Worm (Caenorhabditis elegans) whole organism, young adult: ENCODE data around the gene adt-2.

Experiments used
- B0019.2 ChIP-seq: fragments of 200-800 bp; sonication (Bioruptor generic); conservative IDR thresholded peaks from 2 replicates; pipeline ENCODE4 v1.3.6; 2022; ENCODE audit warnings: missing genetic modification reagents, missing genetic modification characterization, missing compliant biosample characterization
- B0035.1 ChIP-seq: sonication (generic microtip); optimal IDR thresholded peaks from 2 replicates; lab custom pipeline; 2016; ENCODE audit warnings: missing genetic modification characterization, mild to moderate bottlenecking, missing compliant biosample characterization, missing genotype, missing genetic modification reagents
- B0336.3 ChIP-seq: fragments of 200-800 bp; sonication (Bioruptor generic); IDR thresholded peaks from 2 replicates; pipeline ENCODE4 v1.3.6; 2022; ENCODE audit warnings: missing genetic modification characterization, missing compliant biosample characterization
- C17E4.6 ChIP-seq: fragments of 200-800 bp; sonication (Bioruptor generic); IDR thresholded peaks from 2 replicates; pipeline ENCODE4 v1.3.6; 2022; ENCODE audit warnings: missing genetic modification reagents, missing genetic modification characterization, missing compliant biosample characterization
- F22D6.2 ChIP-seq: sonication (generic microtip); optimal IDR thresholded peaks from 2 replicates; lab custom pipeline; 2016; ENCODE audit warnings: mild to moderate bottlenecking, missing genetic modification characterization, missing compliant biosample characterization
- F57C9.4 ChIP-seq: sonication (generic microtip); optimal IDR thresholded peaks from 2 replicates; lab custom pipeline; 2017; ENCODE audit warnings: mild to moderate bottlenecking, missing genetic modification characterization, missing compliant biosample characterization
- T26A5.8 ChIP-seq: sonication (generic microtip); optimal IDR thresholded peaks from 2 replicates; lab custom pipeline; 2016; ENCODE audit warnings: missing genetic modification characterization, missing compliant biosample characterization
- Y67H2A.10 ChIP-seq: fragments of 200-800 bp; sonication (Bioruptor generic); conservative IDR thresholded peaks from 2 replicates; pipeline ENCODE4 v1.3.6; 2022; ENCODE audit warnings: missing genetic modification reagents, missing genetic modification characterization, missing compliant biosample characterization
- Y95B8A.8 ChIP-seq: fragments of 200-800 bp; sonication (Bioruptor generic); IDR thresholded peaks from 2 replicates; pipeline ENCODE4 v1.3.6; 2022; ENCODE audit warnings: missing genetic modification reagents, missing genetic modification characterization, missing compliant biosample characterization
- ZK185.1 ChIP-seq: sonication (generic microtip); optimal IDR thresholded peaks from 2 replicates; lab custom pipeline; 2016; ENCODE audit warnings: mild to moderate bottlenecking, missing genetic modification characterization, missing compliant biosample characterization; ENCODE audit not compliant: poor library complexity, severe bottlenecking
- athp-1 ChIP-seq: sonication (generic microtip); optimal IDR thresholded peaks from 2 replicates; lab custom pipeline; 2017; ENCODE audit warnings: mild to moderate bottlenecking, missing genetic modification characterization, missing compliant biosample characterization
- attf-3 ChIP-seq: fragments of 200-800 bp; sonication (Bioruptor generic); conservative IDR thresholded peaks from 2 replicates; pipeline ENCODE4 v1.3.6; 2022; ENCODE audit warnings: missing genetic modification reagents, missing genetic modification characterization, missing compliant biosample characterization
- bed-2 ChIP-seq: fragments of 200-800 bp; sonication (Bioruptor generic); IDR thresholded peaks from 2 replicates; pipeline ENCODE4 v1.3.6; 2022; ENCODE audit warnings: missing genetic modification reagents, missing genetic modification characterization, missing compliant biosample characterization
- cebp-2 ChIP-seq: fragments of 200-800 bp; sonication (Bioruptor generic); IDR thresholded peaks from 2 replicates; pipeline ENCODE4 v1.3.6; 2022; ENCODE audit warnings: missing genetic modification characterization, missing compliant biosample characterization
- egl-44 ChIP-seq: fragments of 200-800 bp; sonication (Bioruptor generic); IDR thresholded peaks from 2 replicates; pipeline ENCODE4 v1.3.6; 2022; ENCODE audit warnings: missing genetic modification reagents, missing genetic modification characterization, missing compliant biosample characterization
- ekl-4 ChIP-seq: fragments of 200-800 bp; sonication (Bioruptor generic); IDR thresholded peaks from 2 replicates; pipeline ENCODE4 v1.3.6; 2022; ENCODE audit warnings: missing genetic modification reagents, missing genetic modification characterization, missing compliant biosample characterization
- him-1 ChIP-seq: sonication (generic microtip); optimal IDR thresholded peaks from 2 replicates; lab custom pipeline; 2016; ENCODE audit warnings: missing genotype, missing genetic modification reagents, missing genetic modification characterization, missing compliant biosample characterization
- hlh-12 ChIP-seq: sonication (generic microtip); optimal IDR thresholded peaks from 2 replicates; lab custom pipeline; 2016; ENCODE audit warnings: missing genetic modification characterization, missing compliant biosample characterization
- lag-1 ChIP-seq: fragments of 200-800 bp; sonication (Bioruptor generic); IDR thresholded peaks from 2 replicates; pipeline ENCODE4 v1.3.6; 2022; ENCODE audit warnings: missing genetic modification reagents, missing genetic modification characterization, missing compliant biosample characterization
- lsl-1 ChIP-seq: fragments of 200-800 bp; sonication (Bioruptor generic); optimal IDR thresholded peaks from 2 replicates; lab custom pipeline; 2018; ENCODE audit warnings: mild to moderate bottlenecking, missing genetic modification characterization, moderate library complexity, missing compliant biosample characterization
- mcd-1 ChIP-seq: fragments of 200-800 bp; sonication (Bioruptor generic); IDR thresholded peaks from 2 replicates; pipeline ENCODE4 v1.3.6; 2022; ENCODE audit warnings: missing genetic modification reagents, missing genetic modification characterization, missing compliant biosample characterization
- nfya-2 ChIP-seq: fragments of 200-800 bp; sonication (Bioruptor generic); IDR thresholded peaks from 2 replicates; pipeline ENCODE4 v1.3.6; 2022; ENCODE audit warnings: missing genetic modification reagents, missing genetic modification characterization, missing compliant biosample characterization
- nhr-120 ChIP-seq: fragments of 200-800 bp; sonication (Bioruptor generic); IDR thresholded peaks from 2 replicates; pipeline ENCODE4 v1.3.6; 2022; ENCODE audit warnings: missing genetic modification characterization, missing compliant biosample characterization
- nhr-80 ChIP-seq: sonication (generic microtip); optimal IDR thresholded peaks from 2 replicates; lab custom pipeline; 2016; ENCODE audit warnings: missing genetic modification characterization, missing compliant biosample characterization
- pbrm-1 ChIP-seq: fragments of 200-800 bp; sonication (Bioruptor generic); IDR thresholded peaks from 2 replicates; pipeline ENCODE4 v1.3.6; 2022; ENCODE audit warnings: missing genetic modification reagents, missing genetic modification characterization, missing compliant biosample characterization
- rpc-1 ChIP-seq, 2 experiments: fragments of 150-350 bp in 1 of 2; sonication (generic microtip) in 1 of 2; optimal IDR thresholded peaks; 2 replicates each; lab custom pipeline; 2014 to 2018; ENCODE audit warnings: missing biosample characterization in 1 of 2, missing genetic modification characterization in 1 of 2, missing genetic modification reagents in 1 of 2, missing genotype in 1 of 2
- sdz-38 ChIP-seq: sonication (generic microtip); optimal IDR thresholded peaks from 2 replicates; lab custom pipeline; 2016; ENCODE audit warnings: missing genotype, missing genetic modification characterization, missing compliant biosample characterization
- sptf-2 ChIP-seq: fragments of 200-800 bp; sonication (Bioruptor generic); optimal IDR thresholded peaks from 2 replicates; lab custom pipeline; 2018; ENCODE audit warnings: mild to moderate bottlenecking, missing genetic modification characterization, missing compliant biosample characterization
- zfh-2 ChIP-seq: fragments of 200-800 bp; sonication (Bioruptor generic); conservative IDR thresholded peaks from 2 replicates; pipeline ENCODE4 v1.3.6; 2022; ENCODE audit warnings: missing genetic modification reagents, missing genetic modification characterization, missing compliant biosample characterization
- zim-3 ChIP-seq: sonication (generic microtip); optimal IDR thresholded peaks from 2 replicates; lab custom pipeline; 2017; ENCODE audit warnings: mild to moderate bottlenecking, missing genetic modification characterization, moderate library complexity, missing compliant biosample characterization
- ztf-22 ChIP-seq: fragments of 200-800 bp; sonication (Bioruptor generic); optimal IDR thresholded peaks from 2 replicates; lab custom pipeline; 2018; ENCODE audit warnings: mild to moderate bottlenecking, missing genetic modification characterization, moderate library complexity, missing compliant biosample characterization
- ztf-25 ChIP-seq: fragments of 200-800 bp; sonication (Bioruptor generic); IDR thresholded peaks from 2 replicates; pipeline ENCODE4 v1.3.6; 2022; ENCODE audit warnings: missing genetic modification reagents, missing genetic modification characterization, missing compliant biosample characterization

adt-2 gene

DNA sequence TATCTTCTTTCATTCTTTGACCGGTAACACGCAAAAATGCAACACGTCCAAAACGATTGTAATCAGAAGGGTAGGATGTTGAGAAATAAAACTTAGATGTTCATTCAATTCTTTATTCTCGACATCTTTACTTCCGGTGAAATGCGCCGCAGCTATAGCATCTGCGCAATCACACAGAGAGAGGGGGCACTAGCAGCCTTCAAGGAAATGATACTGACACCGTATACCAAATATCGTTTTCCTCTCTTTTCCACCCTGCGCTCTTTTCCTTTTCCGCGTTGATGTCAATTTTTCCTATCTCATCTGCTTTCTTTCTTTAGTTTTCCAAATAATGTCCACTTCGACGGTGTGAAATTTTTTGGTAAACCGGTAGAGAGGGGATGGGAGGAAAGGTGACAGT, 4.7 kb downstream of the adt-2 start:
- TF ChIP-seq pbrm-1 (GFP tag; lab: Robert Waterston, UW) (no peak), ZK185.1 (no peak), athp-1 (no peak), ekl-4 (GFP tag; lab: Robert Waterston, UW) (no peak), ztf-22 (GFP tag; lab: Kevin White, UChicago) (no peak), sdz-38 (tag; lab: Kevin White, UChicago) (no peak), F22D6.2 (tag; lab: Kevin White, UChicago) (no peak), attf-3 (no peak), sptf-2 (GFP tag; lab: Kevin White, UChicago) (no peak), B0336.3 (GFP tag; lab: Robert Waterston, UW) (no peak), him-1 (tag; lab: Kevin White, UChicago) (no peak)

DNA sequence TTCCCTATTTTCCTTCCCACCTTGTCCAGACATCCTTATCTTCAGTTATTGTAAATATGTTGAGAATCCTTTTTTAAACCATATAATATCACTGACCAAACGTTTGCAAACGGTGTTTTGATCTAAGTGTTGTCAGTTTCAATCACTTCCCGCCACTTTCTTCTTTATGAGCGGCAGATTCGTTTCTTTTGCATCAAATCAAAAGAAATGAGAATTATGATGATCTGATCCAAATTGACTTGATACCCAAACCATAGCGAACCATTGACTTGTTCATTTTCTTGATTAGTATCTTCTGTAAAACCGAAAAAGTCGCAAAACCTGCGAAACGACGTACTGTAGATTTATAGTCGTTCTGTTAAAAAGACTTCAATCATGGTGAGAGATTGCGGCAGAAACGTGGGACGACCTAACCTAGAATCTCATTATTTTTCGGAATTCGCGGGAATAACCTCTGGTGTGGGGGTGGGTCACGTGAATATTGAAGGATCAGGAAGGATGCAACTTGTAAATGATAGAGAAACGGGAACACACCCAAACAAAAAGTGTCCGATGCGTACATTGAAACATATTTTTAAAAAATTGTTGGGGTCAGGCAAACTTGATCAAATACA, 8.0 kb downstream of the adt-2 start:
- TF ChIP-seq T26A5.8 (tag; lab: Kevin White, UChicago) (no peak), F57C9.4 (tag; lab: Kevin White, UChicago) (no peak), egl-44 (no peak), B0035.1 (tag; lab: Kevin White, UChicago) (no peak), C17E4.6 (GFP tag; lab: Robert Waterston, UW) (no peak), lag-1 (GFP tag; lab: Robert Waterston, UW) (no peak), ekl-4 (GFP tag; lab: Robert Waterston, UW) (no peak), hlh-12 (tag; lab: Kevin White, UChicago) (no peak), nhr-80 (no peak), zfh-2 (GFP tag; lab: Robert Waterston, UW) (no peak), ZK185.1 (no peak), B0019.2 (GFP tag; lab: Robert Waterston, UW) (no peak), mcd-1 (GFP tag; lab: Robert Waterston, UW) (no peak; the same call in 1 of the 2 replicates), Y67H2A.10 (GFP tag; lab: Robert Waterston, UW) (no peak), nhr-120 (GFP tag; lab: Robert Waterston, UW) (no peak), lsl-1 (GFP tag; lab: Kevin White, UChicago) (no peak)

DNA sequence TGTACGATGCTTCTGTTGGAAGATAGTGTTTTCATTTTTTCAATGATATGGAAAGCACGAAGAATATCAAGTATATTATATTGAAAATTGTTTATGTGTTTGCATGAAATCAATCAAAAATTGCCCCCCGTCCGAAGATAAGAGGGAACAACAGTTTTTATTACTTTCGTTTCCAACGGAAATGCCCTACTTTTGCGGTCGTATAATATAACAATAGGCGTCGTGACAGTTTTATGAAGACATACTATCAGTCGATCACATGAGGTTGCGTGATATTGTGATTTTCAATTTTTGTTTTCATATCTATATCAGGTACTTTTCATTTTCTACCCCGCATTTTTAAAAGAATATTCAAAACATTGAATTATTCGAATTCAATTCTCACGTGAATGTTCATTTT, 10.0 kb downstream of the adt-2 start:
- TF ChIP-seq nfya-2 (GFP tag; lab: Robert Waterston, UW): no peak
- peak; percentile 14 for TF ChIP-seq nhr-80

DNA sequence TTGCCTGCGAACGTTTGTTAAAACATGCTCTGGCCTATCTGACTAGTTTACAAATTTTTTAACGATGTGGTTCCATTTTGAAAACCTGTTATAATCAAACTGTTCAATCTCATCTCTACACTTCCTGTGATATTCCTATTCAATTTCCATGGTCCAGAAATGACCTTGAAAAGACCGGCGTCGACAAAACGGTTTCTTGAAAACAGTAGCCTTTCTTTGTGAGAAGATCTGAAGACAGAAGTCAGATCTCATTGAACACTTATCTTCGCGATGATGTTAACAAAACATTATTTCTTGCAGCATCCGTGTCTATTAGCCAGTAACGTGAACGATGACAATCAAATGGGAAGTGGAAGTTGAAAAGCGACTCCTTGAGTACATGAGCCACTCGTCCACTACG, 10.6 kb downstream of the adt-2 start, which contains the start of gene C44E12.1:
C44E12.1 (plus strand) TSS at position 301 of the 400 bp plus-strand sequence.
- TF ChIP-seq ztf-25 (GFP tag; lab: Robert Waterston, UW) (no peak), Y95B8A.8 (GFP tag; lab: Robert Waterston, UW) (no peak), bed-2 (GFP tag; lab: Robert Waterston, UW) (no peak), zim-3 (no peak), rpc-1 (optimal IDR thresholded peaks at IDR 0.05; lab: Kevin White, UChicago) (no peak), rpc-1 (tag; optimal IDR thresholded peaks at IDR 0.05; lab: Kevin White, UChicago) (no peak)

DNA sequence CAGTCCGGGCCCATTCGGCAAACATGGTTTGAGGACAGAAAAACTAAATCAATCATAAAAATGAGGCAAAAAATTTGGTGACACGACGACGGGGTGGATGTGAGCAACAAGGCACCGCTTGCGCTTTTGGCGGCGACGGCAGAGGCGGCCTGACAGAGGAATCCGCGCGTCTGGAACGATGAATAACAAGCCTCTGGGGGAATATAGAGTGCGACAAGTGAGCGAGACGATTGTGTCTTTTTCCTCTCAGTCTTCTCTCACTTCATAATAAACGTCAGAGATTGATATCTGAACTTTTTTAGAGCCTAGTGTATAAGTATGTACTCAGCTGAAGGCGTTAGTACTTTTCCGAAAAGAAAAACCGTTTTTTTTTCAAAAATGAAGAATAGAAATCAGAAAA, 22.0 kb downstream of the adt-2 start, which contains the start of gene twk-17:
twk-17 (minus strand) TSS at position 101 of the 400 bp plus-strand sequence.
- TF ChIP-seq cebp-2 (GFP tag; lab: Robert Waterston, UW) (no peak), athp-1 (no peak), zfh-2 (GFP tag; lab: Robert Waterston, UW) (peak; percentile 45; the same call in 1 of the 2 replicates)
